Worm (Caenorhabditis elegans) whole organism, L4 larva: ENCODE results near the gene srw-12.

Experiments used
- T20F7.1 ChIP-seq: fragments of 200-800 bp; sonication (Bioruptor generic); optimal IDR thresholded peaks from 2 replicates; lab custom pipeline; 2018; ENCODE audit warnings: mild to moderate bottlenecking, missing genetic modification characterization, missing compliant biosample characterization
- Y75B8A.6 ChIP-seq: fragments of 200-800 bp; sonication (Bioruptor generic); IDR thresholded peaks from 2 replicates; pipeline ENCODE4 v1.3.6; 2022; ENCODE audit warnings: missing genetic modification reagents, missing genetic modification characterization, missing compliant biosample characterization
- dmd-8 ChIP-seq: fragments of 200-800 bp; sonication (Bioruptor generic); IDR thresholded peaks from 2 replicates; pipeline ENCODE4 v1.3.6; 2022; ENCODE audit warnings: missing genetic modification characterization, missing compliant biosample characterization
- dve-1 ChIP-seq: sonication (generic microtip); optimal IDR thresholded peaks from 2 replicates; lab custom pipeline; 2017; ENCODE audit warnings: antibody characterized with exemption, mild to moderate bottlenecking, missing genetic modification characterization, missing compliant biosample characterization; ENCODE audit not compliant: insufficient read depth
- lin-39 ChIP-seq: fragments of 150-350 bp; optimal IDR thresholded peaks from 2 replicates; lab custom pipeline; 2014; ENCODE audit warnings: missing biosample characterization, missing genetic modification reagents, missing genetic modification characterization
- lsy-2 ChIP-seq, 2 experiments: fragments of 150-350 bp in 1 of 2; sonication (generic microtip) in 1 of 2; optimal IDR thresholded peaks; 2 replicates each; lab custom pipeline; 2014 to 2017; ENCODE audit warnings: missing biosample characterization in 2 of 2, missing genetic modification characterization in 2 of 2
- mep-1 ChIP-seq: fragments of 150-350 bp; sonication (generic microtip); optimal IDR thresholded peaks from 3 replicates; lab custom pipeline; 2014; ENCODE audit warnings: missing biosample characterization, missing genetic modification characterization
- pha-4 ChIP-seq, 2 experiments: fragments of 150-350 bp in 1 of 2; fragments of 200-800 bp in 1 of 2; sonication (Bioruptor generic) in 1 of 2; IDR thresholded peaks in 1 of 2; optimal IDR thresholded peaks in 1 of 2; 2 replicates each; pipeline versions ENCODE4 v1.3.6 to Lab custom; 2014 to 2022; ENCODE audit warnings: missing genetic modification characterization in 2 of 2, missing genetic modification reagents in 2 of 2, missing biosample characterization in 1 of 2, missing compliant biosample characterization in 1 of 2
- skn-1 ChIP-seq: fragments of 150-350 bp; optimal IDR thresholded peaks from 2 replicates; lab custom pipeline; 2014; ENCODE audit warnings: missing biosample characterization, missing genetic modification characterization
- tra-1 ChIP-seq: fragments of 200-800 bp; sonication (Bioruptor generic); IDR thresholded peaks from 2 replicates; pipeline ENCODE4 v1.3.6; 2022; ENCODE audit warnings: missing genetic modification reagents, missing genetic modification characterization, missing compliant biosample characterization
- unc-130 ChIP-seq: sonication (generic microtip); optimal IDR thresholded peaks from 2 replicates; lab custom pipeline; 2016; ENCODE audit warnings: missing genetic modification reagents, missing genetic modification characterization, missing compliant biosample characterization
- ztf-7 ChIP-seq: fragments of 150-350 bp; optimal IDR thresholded peaks from 2 replicates; lab custom pipeline; 2014; ENCODE audit warnings: missing biosample characterization, missing genetic modification characterization

DNA sequence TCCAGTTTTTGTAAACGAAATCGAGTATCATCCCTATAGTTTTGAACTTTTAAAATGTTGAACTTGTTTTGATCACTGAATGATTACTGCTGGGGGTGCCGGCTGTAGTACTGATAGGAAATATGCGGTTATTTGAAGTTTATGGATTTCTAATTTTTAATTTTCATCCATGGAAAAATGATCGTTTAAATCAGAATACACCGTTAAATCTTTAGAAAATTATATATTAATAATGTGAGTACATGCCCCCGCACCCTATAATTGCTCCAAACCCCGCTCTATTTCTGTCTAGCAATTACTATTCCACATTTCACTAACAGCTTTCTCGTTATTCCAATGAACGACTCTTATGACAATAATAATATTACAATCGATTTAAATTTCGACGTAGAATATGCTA is 38.7 kb downstream of the srw-12 start, which contains the start of gene Y75B12B.10:
- no peak for TF ChIP-seq skn-1
- TF ChIP-seq mep-1: no peak
- no peak for TF ChIP-seq T20F7.1 (GFP tag; lab: Kevin White, UChicago)
- TF ChIP-seq lin-39: no peak
- TF ChIP-seq dve-1 (tag; lab: Kevin White, UChicago): no peak
- TF ChIP-seq unc-130 (GFP tag; lab: Kevin White, UChicago): no peak
- TF ChIP-seq ztf-7: no peak
- TF ChIP-seq tra-1 (GFP tag; lab: Robert Waterston, UW): no peak
- no peak for TF ChIP-seq Y75B8A.6 (GFP tag; lab: Robert Waterston, UW)
- no peak for TF ChIP-seq lsy-2 (tag; optimal IDR thresholded peaks at IDR 0.05; lab: Kevin White, UChicago)
- no peak for TF ChIP-seq pha-4 (GFP tag; IDR thresholded peaks at IDR 0.05; lab: Robert Waterston, UW)
- no peak for TF ChIP-seq pha-4 (tag; optimal IDR thresholded peaks at IDR 0.05; lab: Kevin White, UChicago)
- TF ChIP-seq dmd-8 (GFP tag; lab: Robert Waterston, UW): no peak
